Worm (Caenorhabditis elegans) whole organism, L2 larva: ENCODE results near the gene mans-3.

Experiments used
- C34F6.9 ChIP-seq: fragments of 150-350 bp; optimal IDR thresholded peaks from 2 replicates; lab custom pipeline; 2014; ENCODE audit warnings: missing biosample characterization, missing genetic modification characterization
- F13H6.1 ChIP-seq: sonication (generic microtip); optimal IDR thresholded peaks from 2 replicates; lab custom pipeline; 2016; ENCODE audit warnings: missing genetic modification characterization, missing compliant biosample characterization
- R02D3.7 ChIP-seq: fragments of 150-350 bp; optimal IDR thresholded peaks from 2 replicates; lab custom pipeline; 2014; ENCODE audit warnings: missing biosample characterization, missing genetic modification characterization
- Y55F3AM.14 ChIP-seq: fragments of 200-800 bp; sonication (Bioruptor generic); optimal IDR thresholded peaks from 2 replicates; lab custom pipeline; 2018; ENCODE audit warnings: mild to moderate bottlenecking, missing genetic modification characterization, missing compliant biosample characterization
- alr-1 ChIP-seq: fragments of 150-350 bp; optimal IDR thresholded peaks from 2 replicates; lab custom pipeline; 2014; ENCODE audit warnings: missing biosample characterization, missing genetic modification characterization
- aly-2 ChIP-seq: fragments of 150-350 bp; optimal IDR thresholded peaks from 2 replicates; lab custom pipeline; 2014; ENCODE audit warnings: missing biosample characterization, missing genetic modification characterization
- ama-1 ChIP-seq: fragments of 150-350 bp; optimal IDR thresholded peaks from 2 replicates; lab custom pipeline; 2018; ENCODE audit warnings: inconsistent platforms
- blmp-1 ChIP-seq: sonication (generic microtip); optimal IDR thresholded peaks from 2 replicates; lab custom pipeline; 2017; ENCODE audit warnings: missing genetic modification characterization, mild to moderate bottlenecking, missing compliant biosample characterization, antibody characterized with exemption, moderate library complexity; ENCODE audit not compliant: insufficient read depth
- ceh-16 ChIP-seq: fragments of 150-350 bp; optimal IDR thresholded peaks from 2 replicates; lab custom pipeline; 2014; ENCODE audit warnings: missing biosample characterization, missing genetic modification characterization
- ceh-82 ChIP-seq: fragments of 150-350 bp; optimal IDR thresholded peaks from 2 replicates; lab custom pipeline; 2014; ENCODE audit warnings: missing biosample characterization, missing genetic modification characterization
- crh-2 ChIP-seq: sonication (generic microtip); optimal IDR thresholded peaks from 2 replicates; lab custom pipeline; 2017; ENCODE audit warnings: missing biosample characterization, missing genetic modification characterization
- dmd-4 ChIP-seq: sonication (generic microtip); optimal IDR thresholded peaks from 2 replicates; lab custom pipeline; 2017; ENCODE audit warnings: missing biosample characterization, missing genetic modification characterization
- egl-27 ChIP-seq: sonication (generic microtip); optimal IDR thresholded peaks from 3 replicates; lab custom pipeline; 2017; ENCODE audit warnings: missing biosample characterization, missing genetic modification reagents, missing genetic modification characterization
- elt-1 ChIP-seq: fragments of 150-350 bp; optimal IDR thresholded peaks from 2 replicates; lab custom pipeline; 2014; ENCODE audit warnings: missing biosample characterization, missing genetic modification characterization
- fos-1 ChIP-seq: fragments of 150-350 bp; optimal IDR thresholded peaks from 2 replicates; lab custom pipeline; 2014; ENCODE audit warnings: missing biosample characterization, missing genetic modification characterization
- lin-11 ChIP-seq: fragments of 150-350 bp; sonication (generic microtip); optimal IDR thresholded peaks from 2 replicates; lab custom pipeline; 2014; ENCODE audit warnings: missing biosample characterization, missing genetic modification characterization, inconsistent platforms, mixed read lengths
- lin-39 ChIP-seq: fragments of 150-350 bp; optimal IDR thresholded peaks from 2 replicates; lab custom pipeline; 2014; ENCODE audit warnings: missing biosample characterization, missing genetic modification reagents, missing genetic modification characterization
- mab-5 ChIP-seq: fragments of 150-350 bp; optimal IDR thresholded peaks from 2 replicates; lab custom pipeline; 2014; ENCODE audit warnings: missing biosample characterization, missing genetic modification characterization
- mbf-1 ChIP-seq: sonication (generic microtip); optimal IDR thresholded peaks from 2 replicates; lab custom pipeline; 2017; ENCODE audit warnings: missing biosample characterization, missing genetic modification characterization
- mdl-1 ChIP-seq, 2 experiments: fragments of 150-350 bp in 1 of 2; sonication (generic microtip) in 1 of 2; optimal IDR thresholded peaks; 2 replicates each; lab custom pipeline; 2017; ENCODE audit warnings: missing biosample characterization in 2 of 2, missing genetic modification characterization in 2 of 2
- nhr-10 ChIP-seq: sonication (generic microtip); optimal IDR thresholded peaks from 2 replicates; lab custom pipeline; 2017; ENCODE audit warnings: missing biosample characterization, missing genetic modification characterization
- nhr-11 ChIP-seq: fragments of 150-350 bp; optimal IDR thresholded peaks from 2 replicates; lab custom pipeline; 2014; ENCODE audit warnings: missing biosample characterization, missing genetic modification characterization
- nhr-12 ChIP-seq: fragments of 150-350 bp; optimal IDR thresholded peaks from 2 replicates; lab custom pipeline; 2014; ENCODE audit warnings: missing biosample characterization, missing genetic modification characterization
- nhr-129 ChIP-seq: fragments of 150-350 bp; optimal IDR thresholded peaks from 2 replicates; lab custom pipeline; 2014; ENCODE audit warnings: missing biosample characterization, missing genetic modification characterization
- nhr-21 ChIP-seq: fragments of 150-350 bp; optimal IDR thresholded peaks from 2 replicates; lab custom pipeline; 2014; ENCODE audit warnings: missing biosample characterization, missing genetic modification characterization
- nhr-25 ChIP-seq: fragments of 150-350 bp; sonication (generic microtip); optimal IDR thresholded peaks from 3 replicates; lab custom pipeline; 2014; ENCODE audit warnings: missing biosample characterization, missing genetic modification characterization
- nhr-6 ChIP-seq: fragments of 150-350 bp; optimal IDR thresholded peaks from 2 replicates; lab custom pipeline; 2014; ENCODE audit warnings: missing biosample characterization, missing genetic modification characterization
- peb-1 ChIP-seq: fragments of 150-350 bp; optimal IDR thresholded peaks from 2 replicates; lab custom pipeline; 2014; ENCODE audit warnings: missing biosample characterization, missing genetic modification characterization
- sem-4 ChIP-seq: fragments of 150-350 bp; optimal IDR thresholded peaks from 2 replicates; lab custom pipeline; 2014; ENCODE audit warnings: missing biosample characterization, missing genetic modification reagents, missing genetic modification characterization
- skn-1 ChIP-seq: sonication (generic microtip); optimal IDR thresholded peaks from 2 replicates; lab custom pipeline; 2017; ENCODE audit warnings: missing biosample characterization, missing genetic modification characterization
- sma-3 ChIP-seq: sonication (generic microtip); optimal IDR thresholded peaks from 2 replicates; lab custom pipeline; 2016; ENCODE audit warnings: missing genetic modification reagents, missing genetic modification characterization, missing compliant biosample characterization
- sma-9 ChIP-seq, 2 experiments: fragments of 150-350 bp in 1 of 2; sonication (generic microtip) in 1 of 2; optimal IDR thresholded peaks; 2 replicates each; lab custom pipeline; 2014 to 2016; ENCODE audit warnings: missing genetic modification characterization in 2 of 2, mild to moderate bottlenecking in 1 of 2, missing biosample characterization in 1 of 2, missing compliant biosample characterization in 1 of 2, missing genetic modification reagents in 1 of 2, moderate library complexity in 1 of 2
- unc-39 ChIP-seq: fragments of 150-350 bp; optimal IDR thresholded peaks from 2 replicates; lab custom pipeline; 2014; ENCODE audit warnings: missing biosample characterization, missing genetic modification characterization
- zag-1 ChIP-seq: fragments of 150-350 bp; optimal IDR thresholded peaks from 2 replicates; lab custom pipeline; 2014; ENCODE audit warnings: missing biosample characterization, missing genetic modification characterization
- ztf-1 ChIP-seq: fragments of 200-800 bp; sonication (Bioruptor generic); conservative IDR thresholded peaks from 2 replicates; pipeline ENCODE4 v1.3.6; 2022; ENCODE audit warnings: missing genetic modification characterization, missing compliant biosample characterization

mans-3 gene

ce11 chrX:5129447-5129846 lies 35.7 kb upstream of the mans-3 start:
- TF ChIP-seq sma-9 (GFP tag; optimal IDR thresholded peaks at IDR 0.05; lab: Kevin White, UChicago) (peak; percentile 20), sma-9 (tag; optimal IDR thresholded peaks at IDR 0.05; lab: Kevin White, UChicago) (no peak), nhr-11 (tag; lab: Kevin White, UChicago) (no peak)

ce11 chrX:5131760-5132159 lies 33.4 kb upstream of the mans-3 start:
- TF ChIP-seq ceh-82 (tag; lab: Kevin White, UChicago): no peak

ce11 chrX:5133980-5134379 lies 31.2 kb upstream of the mans-3 start, which contains the start of gene tbc-7:
Gene tbc-7, plus strand, starts transcription at chrX:5134280.
- TF ChIP-seq elt-1 (tag; lab: Kevin White, UChicago) (no peak), ztf-1 (GFP tag; lab: Robert Waterston, UW) (no peak), fos-1 (tag; lab: Kevin White, UChicago) (no peak), dmd-4 (tag; lab: Kevin White, UChicago) (no peak), Y55F3AM.14 (GFP tag; lab: Kevin White, UChicago) (no peak), nhr-6 (tag; lab: Kevin White, UChicago) (no peak), C34F6.9 (tag; lab: Kevin White, UChicago) (no peak), crh-2 (no peak), unc-39 (tag; lab: Kevin White, UChicago) (no peak), alr-1 (tag; lab: Kevin White, UChicago) (no peak), mab-5 (tag; lab: Kevin White, UChicago) (no peak), mbf-1 (tag; lab: Kevin White, UChicago) (no peak), sem-4 (tag; lab: Kevin White, UChicago) (no peak), blmp-1 (tag; lab: Kevin White, UChicago) (no peak), sma-9 (GFP tag; optimal IDR thresholded peaks at IDR 0.05; lab: Kevin White, UChicago) (no peak), sma-9 (tag; optimal IDR thresholded peaks at IDR 0.05; lab: Kevin White, UChicago) (no peak)

ce11 chrX:5135548-5135947 lies 29.6 kb upstream of the mans-3 start:
- TF ChIP-seq nhr-21 (tag; lab: Kevin White, UChicago) (no peak), R02D3.7 (tag; lab: Kevin White, UChicago) (no peak), mdl-1 (tag; optimal IDR thresholded peaks at IDR 0.05; lab: Kevin White, UChicago) (no peak), ama-1 (lab: Kevin White, UChicago) (no peak), skn-1 (tag; lab: Kevin White, UChicago) (no peak), sma-3 (GFP tag; lab: Kevin White, UChicago) (peak; percentile 0), nhr-10 (no peak), lin-11 (tag; lab: Kevin White, UChicago) (no peak), lin-39 (tag; lab: Kevin White, UChicago) (no peak), ceh-16 (tag; lab: Kevin White, UChicago) (no peak), sem-4 (tag; lab: Kevin White, UChicago) (no peak), ceh-82 (tag; lab: Kevin White, UChicago) (no peak), sma-9 (GFP tag; optimal IDR thresholded peaks at IDR 0.05; lab: Kevin White, UChicago) (no peak), sma-9 (tag; optimal IDR thresholded peaks at IDR 0.05; lab: Kevin White, UChicago) (no peak), zag-1 (tag; lab: Kevin White, UChicago) (no peak), peb-1 (tag; lab: Kevin White, UChicago) (no peak), alr-1 (tag; lab: Kevin White, UChicago) (no peak), dmd-4 (tag; lab: Kevin White, UChicago) (no peak), mbf-1 (tag; lab: Kevin White, UChicago) (no peak), Y55F3AM.14 (GFP tag; lab: Kevin White, UChicago) (no peak), mab-5 (tag; lab: Kevin White, UChicago) (no peak), F13H6.1 (tag; lab: Kevin White, UChicago) (no peak), nhr-129 (peak; percentile 24), nhr-12 (tag; lab: Kevin White, UChicago) (no peak), elt-1 (tag; lab: Kevin White, UChicago) (no peak), egl-27 (tag; lab: Kevin White, UChicago) (no peak), C34F6.9 (tag; lab: Kevin White, UChicago) (no peak), nhr-11 (tag; lab: Kevin White, UChicago) (no peak), aly-2 (tag; lab: Kevin White, UChicago) (no peak), nhr-25 (peak; percentile 8), crh-2 (peak; percentile 76)
